Worm (Caenorhabditis elegans): Measurements from ENCODE around the gene F23D12.3.

- TF ChIP-seq flt-1 (GFP tag; IDR thresholded peaks at IDR 0.05) (no peak), klf-2 (GFP tag; conservative IDR thresholded peaks at IDR 0.05) (no peak), med-1 (GFP tag; optimal IDR thresholded peaks at IDR 0.05; ENCODE audit: insufficient read depth) (no peak), ztf-23 (GFP tag; IDR thresholded peaks at IDR 0.05) (no peak), ztf-29 (GFP tag; IDR thresholded peaks at IDR 0.05) (no peak), T22C8.4 (GFP tag; IDR thresholded peaks at IDR 0.05) (no peak), cog-1 (tag; optimal IDR thresholded peaks at IDR 0.05) (no peak)
These were observed 45.4 kb downstream of the F23D12.3 start for ce11 chrX:14487832-14488231.

Data from whole organism, midembryonic.